Fruit fly (Drosophila melanogaster) whole organism, embryonic: ENCODE measurements around the gene Wdr33.

Experiments
- Abd-B ChIP-seq: fragments of 200-800 bp; sonication (Bioruptor generic); optimal IDR thresholded peaks from 2 replicates; lab custom pipeline; 2018; ENCODE audit warnings: missing biosample characterization, mild to moderate bottlenecking, missing genetic modification characterization, moderate library complexity
- Atf6 ChIP-seq: fragments of 200-800 bp; sonication (Bioruptor generic); IDR thresholded peaks from 2 replicates; pipeline ENCODE4 v1.3.6; 2022; ENCODE audit warnings: missing biosample characterization, missing genetic modification characterization
- CG10147 ChIP-seq: fragments of 200-800 bp; sonication (Bioruptor generic); optimal IDR thresholded peaks from 2 replicates; lab custom pipeline; 2019; ENCODE audit warnings: missing biosample characterization, mild to moderate bottlenecking, missing genetic modification characterization, moderate library complexity
- CG11560 ChIP-seq: fragments of 200-800 bp; sonication (Bioruptor generic); IDR thresholded peaks from 3 replicates; pipeline ENCODE4 v1.3.6; 2022; ENCODE audit warnings: missing biosample characterization, missing genetic modification characterization
- CG15514 ChIP-seq: fragments of 200-800 bp; sonication (Bioruptor generic); optimal IDR thresholded peaks from 3 replicates; lab custom pipeline; 2017; ENCODE audit warnings: missing biosample characterization, missing genetic modification characterization, mild to moderate bottlenecking, moderate library complexity, missing genetic modification reagents
- CG1603 ChIP-seq: fragments of 200-800 bp; sonication (Bioruptor generic); optimal IDR thresholded peaks from 2 replicates; lab custom pipeline; 2019; ENCODE audit warnings: missing biosample characterization, mild to moderate bottlenecking, missing genetic modification characterization, moderate library complexity
- CG1647 ChIP-seq: fragments of 200-800 bp; sonication (Bioruptor generic); optimal IDR thresholded peaks from 3 replicates; lab custom pipeline; 2016; ENCODE audit warnings: missing biosample characterization, missing genetic modification characterization
- CG17359 ChIP-seq: fragments of 200-800 bp; sonication (Bioruptor generic); optimal IDR thresholded peaks from 3 replicates; lab custom pipeline; 2018; ENCODE audit warnings: missing biosample characterization, mild to moderate bottlenecking, missing genetic modification characterization, moderate library complexity
- CG17612 ChIP-seq: fragments of 200-800 bp; sonication (Bioruptor generic); IDR thresholded peaks from 2 replicates; pipeline ENCODE4 v1.3.6; 2022; ENCODE audit warnings: missing biosample characterization, missing genetic modification characterization
- CG2120 ChIP-seq: fragments of 200-800 bp; sonication (Bioruptor generic); optimal IDR thresholded peaks from 3 replicates; lab custom pipeline; 2016; ENCODE audit warnings: missing biosample characterization, missing genetic modification characterization
- CG30403 ChIP-seq: fragments of 200-800 bp; sonication (Bioruptor generic); optimal IDR thresholded peaks from 3 replicates; lab custom pipeline; 2016; ENCODE audit warnings: missing biosample characterization, missing genetic modification characterization
- CG31224 ChIP-seq: fragments of 200-800 bp; sonication (Bioruptor generic); IDR thresholded peaks from 2 replicates; pipeline ENCODE4 v1.3.6; 2022; ENCODE audit warnings: missing biosample characterization, missing genetic modification characterization
- CG31388 ChIP-seq: fragments of 200-800 bp; sonication (Bioruptor generic); optimal IDR thresholded peaks from 2 replicates; lab custom pipeline; 2016; ENCODE audit warnings: missing biosample characterization, missing genetic modification characterization
- CG33557 ChIP-seq: fragments of 200-800 bp; sonication (Bioruptor generic); optimal IDR thresholded peaks from 2 replicates; lab custom pipeline; 2019; ENCODE audit warnings: missing biosample characterization, mild to moderate bottlenecking, missing genetic modification characterization, moderate library complexity
- CG3838 ChIP-seq: fragments of 200-800 bp; sonication (Bioruptor generic); optimal IDR thresholded peaks from 3 replicates; lab custom pipeline; 2016; ENCODE audit warnings: missing biosample characterization, missing genetic modification characterization
- CG8944 ChIP-seq: fragments of 200-800 bp; sonication (Bioruptor generic); optimal IDR thresholded peaks from 3 replicates; lab custom pipeline; 2016; ENCODE audit warnings: missing biosample characterization, missing genetic modification characterization
- CrebB ChIP-seq: fragments of 200-800 bp; sonication (Bioruptor generic); optimal IDR thresholded peaks from 3 replicates; lab custom pipeline; 2018; ENCODE audit warnings: missing biosample characterization, mild to moderate bottlenecking, missing genetic modification characterization
- Doc2 ChIP-seq: fragments of 200-800 bp; sonication (Bioruptor generic); IDR thresholded peaks from 2 replicates; pipeline ENCODE4 v1.3.6; 2022; ENCODE audit warnings: missing biosample characterization, missing genetic modification characterization
- Fer2 ChIP-seq: fragments of 200-800 bp; sonication (Bioruptor generic); optimal IDR thresholded peaks from 2 replicates; lab custom pipeline; 2018; ENCODE audit warnings: missing biosample characterization, mild to moderate bottlenecking, missing genetic modification characterization, moderate library complexity
- GATAe ChIP-seq: fragments of 200-800 bp; sonication (Bioruptor generic); conservative IDR thresholded peaks from 2 replicates; pipeline ENCODE4 v1.3.6; 2022; ENCODE audit warnings: missing biosample characterization, missing genetic modification characterization
- H2.0 ChIP-seq: fragments of 200-800 bp; sonication (Bioruptor generic); IDR thresholded peaks from 2 replicates; pipeline ENCODE4 v1.3.6; 2022; ENCODE audit warnings: missing biosample characterization, missing genetic modification characterization
- HLH54F ChIP-seq: fragments of 200-800 bp; sonication (Bioruptor generic); optimal IDR thresholded peaks from 3 replicates; lab custom pipeline; 2016; ENCODE audit warnings: missing biosample characterization, missing genetic modification characterization
- Hey ChIP-seq: fragments of 200-800 bp; sonication (Bioruptor generic); optimal IDR thresholded peaks from 3 replicates; lab custom pipeline; 2018; ENCODE audit warnings: missing biosample characterization, mild to moderate bottlenecking, missing genetic modification characterization
- Jarid2 ChIP-seq: fragments of 200-800 bp; sonication (Bioruptor generic); optimal IDR thresholded peaks from 3 replicates; lab custom pipeline; 2017; ENCODE audit warnings: mild to moderate bottlenecking, missing biosample characterization, missing genetic modification reagents, missing genetic modification characterization
- Kr ChIP-seq: fragments of 200-800 bp; sonication (Bioruptor generic); optimal IDR thresholded peaks from 2 replicates; lab custom pipeline; 2017; ENCODE audit warnings: missing biosample characterization, mild to moderate bottlenecking, missing genetic modification characterization
- MESR4 ChIP-seq: fragments of 200-800 bp; sonication (Bioruptor generic); optimal IDR thresholded peaks from 2 replicates; lab custom pipeline; 2018; ENCODE audit warnings: missing biosample characterization, mild to moderate bottlenecking, missing genetic modification characterization, moderate library complexity
- Meics ChIP-seq: fragments of 200-800 bp; sonication (Bioruptor generic); optimal IDR thresholded peaks from 2 replicates; lab custom pipeline; 2017; ENCODE audit warnings: missing biosample characterization, mild to moderate bottlenecking, missing genetic modification characterization
- Myb ChIP-seq: fragments of 200-800 bp; sonication (Bioruptor generic); optimal IDR thresholded peaks from 2 replicates; lab custom pipeline; 2016; ENCODE audit warnings: missing biosample characterization, missing genetic modification characterization
- NC2α ChIP-seq: fragments of 200-800 bp; sonication (Bioruptor generic); optimal IDR thresholded peaks from 2 replicates; lab custom pipeline; 2016; ENCODE audit warnings: missing biosample characterization, missing genetic modification characterization
- Oaz ChIP-seq: fragments of 200-800 bp; sonication (Bioruptor generic); IDR thresholded peaks from 2 replicates; pipeline ENCODE4 v1.3.6; 2022; ENCODE audit warnings: missing biosample characterization, missing genetic modification characterization
- Optix ChIP-seq: fragments of 200-800 bp; sonication (Bioruptor generic); IDR thresholded peaks from 3 replicates; pipeline ENCODE4 v1.3.6; 2022; ENCODE audit warnings: missing biosample characterization, missing genetic modification characterization
- YL-1 ChIP-seq: fragments of 200-800 bp; sonication (Bioruptor generic); optimal IDR thresholded peaks from 3 replicates; lab custom pipeline; 2017; ENCODE audit warnings: missing biosample characterization, mild to moderate bottlenecking, missing genetic modification characterization
- abd-A ChIP-seq: fragments of 200-800 bp; sonication (Bioruptor generic); optimal IDR thresholded peaks from 3 replicates; lab custom pipeline; 2019; ENCODE audit warnings: missing biosample characterization, mild to moderate bottlenecking, missing genetic modification characterization, moderate library complexity
- amos ChIP-seq: fragments of 200-800 bp; sonication (Bioruptor generic); IDR thresholded peaks from 2 replicates; pipeline ENCODE4 v1.3.6; 2022; ENCODE audit warnings: missing biosample characterization, missing genetic modification characterization; ENCODE audit not compliant: partially characterized antibody
- ase ChIP-seq: fragments of 200-800 bp; sonication (Bioruptor generic); IDR thresholded peaks from 3 replicates; pipeline ENCODE4 v1.3.6; 2022; ENCODE audit warnings: missing biosample characterization, missing genetic modification characterization
- chm ChIP-seq: fragments of 200-800 bp; sonication (Bioruptor generic); IDR thresholded peaks from 2 replicates; pipeline ENCODE4 v1.3.6; 2022; ENCODE audit warnings: missing biosample characterization, missing genetic modification characterization
- corto ChIP-seq: fragments of 200-800 bp; sonication (Bioruptor generic); optimal IDR thresholded peaks from 2 replicates; lab custom pipeline; 2016; ENCODE audit warnings: missing biosample characterization, mild to moderate bottlenecking, missing genetic modification characterization, moderate library complexity
- crol ChIP-seq: fragments of 200-800 bp; sonication (Bioruptor generic); IDR thresholded peaks from 2 replicates; pipeline ENCODE4 v1.3.6; 2022; ENCODE audit warnings: missing biosample characterization, missing genetic modification characterization
- ems ChIP-seq: fragments of 200-800 bp; sonication (Bioruptor generic); optimal IDR thresholded peaks from 3 replicates; lab custom pipeline; 2016; ENCODE audit warnings: missing biosample characterization, missing genetic modification characterization
- her ChIP-seq: fragments of 200-800 bp; sonication (Bioruptor generic); optimal IDR thresholded peaks from 2 replicates; lab custom pipeline; 2016; ENCODE audit warnings: missing biosample characterization, missing genetic modification characterization
- inv ChIP-seq: fragments of 200-800 bp; sonication (Bioruptor generic); IDR thresholded peaks from 2 replicates; pipeline ENCODE4 v1.3.6; 2022; ENCODE audit warnings: missing biosample characterization, missing genetic modification characterization; ENCODE audit not compliant: partially characterized antibody
- lbe ChIP-seq: fragments of 200-800 bp; sonication (Bioruptor generic); optimal IDR thresholded peaks from 2 replicates; lab custom pipeline; 2016; ENCODE audit warnings: missing biosample characterization, mild to moderate bottlenecking, missing genetic modification characterization
- mam ChIP-seq: fragments of 200-800 bp; sonication (Bioruptor generic); optimal IDR thresholded peaks from 3 replicates; lab custom pipeline; 2016; ENCODE audit warnings: missing biosample characterization, missing genetic modification characterization
- mirr ChIP-seq: fragments of 200-800 bp; sonication (Bioruptor generic); optimal IDR thresholded peaks from 3 replicates; lab custom pipeline; 2018; ENCODE audit warnings: missing biosample characterization, mild to moderate bottlenecking, missing genetic modification characterization
- nom ChIP-seq: fragments of 200-800 bp; sonication (Bioruptor generic); optimal IDR thresholded peaks from 2 replicates; lab custom pipeline; 2017; ENCODE audit warnings: missing biosample characterization, missing genetic modification characterization, mild to moderate bottlenecking, moderate library complexity, missing genetic modification reagents
- slp2 ChIP-seq: fragments of 200-800 bp; sonication (Bioruptor generic); optimal IDR thresholded peaks from 2 replicates; lab custom pipeline; 2016; ENCODE audit warnings: missing biosample characterization, missing genetic modification characterization
- sqz ChIP-seq: fragments of 200-800 bp; sonication (Bioruptor generic); optimal IDR thresholded peaks from 3 replicates; lab custom pipeline; 2018; ENCODE audit warnings: missing biosample characterization, mild to moderate bottlenecking, missing genetic modification characterization
- tio ChIP-seq: fragments of 200-800 bp; sonication (Bioruptor generic); optimal IDR thresholded peaks from 2 replicates; lab custom pipeline; 2017; ENCODE audit warnings: missing biosample characterization, missing genetic modification characterization, inconsistent platforms
- toy ChIP-seq: fragments of 200-800 bp; sonication (Bioruptor generic); IDR thresholded peaks from 2 replicates; pipeline ENCODE4 v1.3.6; 2022; ENCODE audit warnings: missing biosample characterization, missing genetic modification characterization
- vvl ChIP-seq: fragments of 200-800 bp; sonication (Bioruptor generic); IDR thresholded peaks from 2 replicates; pipeline ENCODE4 v1.3.6; 2022; ENCODE audit warnings: missing biosample characterization, missing genetic modification characterization

The Wdr33 gene

dm6 chr3R:5624115-5624878, 36.1 kb upstream of the Wdr33 start, which contains the start of the genes Dph4, Spec2 and RpL13A (continued):
- TF ChIP-seq CG30403: peak; percentile 83
- TF ChIP-seq CG31224 (GFP tag; lab: Robert Waterston, UW): no peak
- no peak for TF ChIP-seq corto (GFP tag; lab: Kevin White, UChicago)
- peak; percentile 100 for TF ChIP-seq MESR4
- peak; percentile 78 for TF ChIP-seq NC2α (GFP tag; lab: Kevin White, UChicago)
- TF ChIP-seq Doc2 (GFP tag; lab: Robert Waterston, UW): no peak
- peak; percentile 85 for TF ChIP-seq lbe
- no peak for TF ChIP-seq Abd-B
- TF ChIP-seq Optix (GFP tag; lab: Robert Waterston, UW): no peak
- TF ChIP-seq slp2 (GFP tag; lab: Kevin White, UChicago): peak; percentile 88
- TF ChIP-seq HLH54F (GFP tag; lab: Kevin White, UChicago): peak; percentile 84
- TF ChIP-seq Fer2 (tag; lab: Kevin White, UChicago): peak; percentile 89
- peak; percentile 71 for TF ChIP-seq CG2120 (GFP tag; lab: Kevin White, UChicago)
- TF ChIP-seq Atf6: no peak
- no peak for TF ChIP-seq tio (GFP tag; lab: Kevin White, UChicago)
- peak; percentile 99 for TF ChIP-seq YL-1 (GFP tag; lab: Kevin White, UChicago)
- TF ChIP-seq amos (GFP tag; lab: Robert Waterston, UW): no peak
- peak; percentile 84 for TF ChIP-seq mam (GFP tag; lab: Kevin White, UChicago)
- peak; percentile 98 for TF ChIP-seq mirr (GFP tag; lab: Kevin White, UChicago)
- TF ChIP-seq Oaz: no peak
- peak; percentile 96 for TF ChIP-seq CG1603 (tag; lab: Kevin White, UChicago)
- TF ChIP-seq her (GFP tag; lab: Kevin White, UChicago): peak; percentile 93
- peak; percentile 82 for TF ChIP-seq sqz
- peak; percentile 100 for TF ChIP-seq CG15514 (GFP tag; lab: Kevin White, UChicago)
- TF ChIP-seq CG31388: no peak
- no peak for TF ChIP-seq H2.0 (GFP tag; lab: Robert Waterston, UW)
- no peak for TF ChIP-seq toy (GFP tag; lab: Robert Waterston, UW)
- TF ChIP-seq CG17612: no peak
- peak; percentile 87 for TF ChIP-seq CG3838 (GFP tag; lab: Kevin White, UChicago)
- TF ChIP-seq CrebB (tag; lab: Kevin White, UChicago): peak; percentile 95
- peak; percentile 80 for TF ChIP-seq Jarid2 (GFP tag; lab: Kevin White, UChicago)
- TF ChIP-seq inv: no peak
- TF ChIP-seq Kr: peak; percentile 86
- peak; percentile 88 for TF ChIP-seq CG17359 (tag; lab: Kevin White, UChicago)
- TF ChIP-seq CG10147: peak; percentile 87
- peak; percentile 97 for TF ChIP-seq Meics (GFP tag; lab: Kevin White, UChicago)
- peak; percentile 86 for TF ChIP-seq Myb (GFP tag; lab: Kevin White, UChicago)
- no peak for TF ChIP-seq crol (GFP tag; lab: Robert Waterston, UW)
- no peak for TF ChIP-seq CG11560 (tag; lab: Robert Waterston, UW)
- TF ChIP-seq ems: peak; percentile 88
- peak; percentile 82 for TF ChIP-seq CG1647 (GFP tag; lab: Kevin White, UChicago)
- no peak for TF ChIP-seq abd-A (tag; lab: Kevin White, UChicago)
- TF ChIP-seq Hey (tag; lab: Kevin White, UChicago): peak; percentile 93
- no peak for TF ChIP-seq chm (GFP tag; lab: Robert Waterston, UW)
- peak; percentile 90 for TF ChIP-seq nom (GFP tag; lab: Kevin White, UChicago)
- TF ChIP-seq vvl: no peak
- TF ChIP-seq ase (GFP tag; lab: Robert Waterston, UW): no peak
- TF ChIP-seq CG8944 (GFP tag; lab: Kevin White, UChicago): peak; percentile 78
- no peak for TF ChIP-seq GATAe
- peak; percentile 91 for TF ChIP-seq CG33557 (GFP tag; lab: Kevin White, UChicago)
